Worm (Caenorhabditis elegans): ENCODE measurements around the gene Y53G8AM.6.
A peak's percentile ranks its signal among the peaks of the same experiment; 100 is the strongest.

Gene Y53G8AM.6

DNA sequence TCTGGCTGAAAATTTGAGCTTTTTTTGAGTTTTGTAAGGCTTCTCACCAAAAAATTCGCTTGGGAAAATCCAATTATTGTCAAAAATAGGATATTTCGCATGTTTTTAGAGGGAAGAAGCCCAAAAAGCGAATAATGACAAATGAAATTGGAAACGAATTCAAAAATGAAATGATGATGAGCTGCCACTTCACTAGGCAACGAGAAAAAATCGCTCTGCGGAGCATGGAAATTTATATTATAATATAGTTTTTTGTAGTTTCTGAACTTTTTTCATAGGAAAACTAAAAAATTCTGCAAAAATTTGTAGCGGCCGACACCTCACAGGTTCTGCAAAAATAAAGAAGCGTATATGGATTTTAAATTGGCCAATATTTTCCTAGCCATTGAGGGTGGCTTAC, 6.5 kb downstream of the Y53G8AM.6 start, which contains the start of gene Y53G8AL.3:
Y53G8AL.3 (minus strand) TSS at position 101 of the 400 bp plus-strand sequence.
- no peak for TF ChIP-seq jun-1 (tag; optimal IDR thresholded peaks at IDR 0.05)
- no peak for TF ChIP-seq ztf-4 (tag; optimal IDR thresholded peaks at IDR 0.05)
- no peak for TF ChIP-seq pqm-1 (tag; optimal IDR thresholded peaks at IDR 0.05)
- TF ChIP-seq nhr-237 (tag; optimal IDR thresholded peaks at IDR 0.05), result no peak
- no peak for TF ChIP-seq ztf-11 (tag; optimal IDR thresholded peaks at IDR 0.05)
- no peak for TF ChIP-seq unc-39 (tag; optimal IDR thresholded peaks at IDR 0.05)
- TF ChIP-seq nhr-23 (tag; optimal IDR thresholded peaks at IDR 0.05), result no peak
- TF ChIP-seq fkh-10 (GFP tag; optimal IDR thresholded peaks at IDR 0.05), result no peak
- no peak for TF ChIP-seq daf-12 (tag; optimal IDR thresholded peaks at IDR 0.05)
- no peak for TF ChIP-seq nhr-67 (tag; optimal IDR thresholded peaks at IDR 0.05)
- no peak for TF ChIP-seq elt-1 (tag; optimal IDR thresholded peaks at IDR 0.05)
- no peak for TF ChIP-seq hmg-11 (tag; optimal IDR thresholded peaks at IDR 0.05)
- no peak for TF ChIP-seq ceh-82 (tag; optimal IDR thresholded peaks at IDR 0.05)
- TF ChIP-seq ceh-28 (tag; optimal IDR thresholded peaks at IDR 0.05), result no peak

DNA sequence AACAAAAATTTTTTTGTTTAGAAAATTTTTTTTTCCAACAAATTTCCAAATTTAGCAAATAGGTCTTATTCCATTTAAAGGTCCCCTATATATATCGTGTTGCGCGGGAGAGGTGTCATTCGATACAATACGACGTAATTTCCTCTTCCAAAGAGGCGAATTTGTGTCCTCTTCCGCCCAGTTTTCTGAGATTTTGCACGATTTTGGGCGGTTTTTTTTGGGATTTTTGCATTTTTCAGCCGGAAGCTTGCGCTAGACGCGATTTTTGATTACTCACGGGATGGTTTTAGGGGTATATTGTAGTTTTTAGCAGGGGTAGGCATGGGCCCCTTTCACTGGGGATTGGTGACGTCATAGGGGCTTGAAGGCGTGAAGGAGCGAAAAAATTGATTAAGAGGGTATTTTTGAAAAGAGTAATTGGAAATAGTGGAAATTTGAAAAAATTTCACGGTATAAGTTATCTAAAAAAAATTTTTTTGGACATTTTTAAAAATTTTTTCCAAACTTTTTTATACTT, 8.9 kb downstream of the Y53G8AM.6 start, which contains the start of gene Y53G8AL.4:
Y53G8AL.4 (minus strand) TSS at position 51 of the 517 bp plus-strand sequence.
- no peak for TF ChIP-seq nhr-11 (tag; optimal IDR thresholded peaks at IDR 0.05)
- TF ChIP-seq jun-1 (tag; optimal IDR thresholded peaks at IDR 0.05), result no peak
- TF ChIP-seq eor-1 (tag; optimal IDR thresholded peaks at IDR 0.05), result no peak
- TF ChIP-seq ceh-16 (tag; optimal IDR thresholded peaks at IDR 0.05), result no peak
- TF ChIP-seq fkh-2 (tag; optimal IDR thresholded peaks at IDR 0.05), result no peak
- TF ChIP-seq pha-4 (tag; optimal IDR thresholded peaks at IDR 0.05), result no peak
- no peak for TF ChIP-seq unc-39 (tag; optimal IDR thresholded peaks at IDR 0.05)
- no peak for TF ChIP-seq unc-62 (GFP tag; optimal IDR thresholded peaks at IDR 0.05)
- TF ChIP-seq nhr-23 (tag; optimal IDR thresholded peaks at IDR 0.05), result no peak
- no peak for TF ChIP-seq lin-39 (tag; optimal IDR thresholded peaks at IDR 0.05)
- TF ChIP-seq nhr-237 (tag; optimal IDR thresholded peaks at IDR 0.05), result no peak
- no peak for TF ChIP-seq ama-1 (optimal IDR thresholded peaks at IDR 0.05)
- TF ChIP-seq egl-5 (tag; optimal IDR thresholded peaks at IDR 0.05), result no peak
- no peak for TF ChIP-seq nhr-25 (tag; optimal IDR thresholded peaks at IDR 0.05)
- TF ChIP-seq ceh-82 (tag; optimal IDR thresholded peaks at IDR 0.05), result no peak
- no peak for TF ChIP-seq snpc-4 (tag; optimal IDR thresholded peaks at IDR 0.05)
- no peak for TF ChIP-seq pqm-1 (tag; optimal IDR thresholded peaks at IDR 0.05)
- no peak for TF ChIP-seq nhr-67 (tag; optimal IDR thresholded peaks at IDR 0.05)
- TF ChIP-seq ztf-4 (tag; optimal IDR thresholded peaks at IDR 0.05), result no peak
- TF ChIP-seq elt-1 (tag; optimal IDR thresholded peaks at IDR 0.05), result no peak

DNA sequence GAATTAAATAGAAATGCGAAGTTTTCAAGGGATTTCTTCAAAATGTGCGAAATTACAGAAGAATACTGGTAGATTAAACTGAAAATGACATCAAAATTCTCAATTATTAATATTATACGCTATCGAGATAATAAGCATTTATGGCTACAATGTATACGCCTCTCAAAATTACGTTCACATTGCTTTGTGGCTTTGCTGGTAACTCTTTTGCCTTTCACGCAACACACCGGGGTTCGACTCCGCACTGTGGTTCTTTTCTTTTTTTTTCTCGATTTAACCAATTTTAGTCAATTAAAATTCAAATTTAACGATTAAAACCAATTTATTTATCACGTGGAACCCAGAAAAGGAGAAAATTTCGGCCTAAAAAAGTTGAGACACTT, 10.6 kb downstream of the Y53G8AM.6 start:
- TF ChIP-seq egl-5 (tag; optimal IDR thresholded peaks at IDR 0.05) (no peak), nhr-77 (tag; optimal IDR thresholded peaks at IDR 0.05) (peak; percentile 24), nhr-237 (tag; optimal IDR thresholded peaks at IDR 0.05) (no peak), elt-2 (tag; optimal IDR thresholded peaks at IDR 0.05) (peak; percentile 29), tbx-2 (tag; optimal IDR thresholded peaks at IDR 0.05) (peak; percentile 29), fkh-2 (tag; optimal IDR thresholded peaks at IDR 0.05) (no peak), lsy-12 (tag; optimal IDR thresholded peaks at IDR 0.05) (peak; percentile 49), lin-39 (tag; optimal IDR thresholded peaks at IDR 0.05) (no peak)

DNA sequence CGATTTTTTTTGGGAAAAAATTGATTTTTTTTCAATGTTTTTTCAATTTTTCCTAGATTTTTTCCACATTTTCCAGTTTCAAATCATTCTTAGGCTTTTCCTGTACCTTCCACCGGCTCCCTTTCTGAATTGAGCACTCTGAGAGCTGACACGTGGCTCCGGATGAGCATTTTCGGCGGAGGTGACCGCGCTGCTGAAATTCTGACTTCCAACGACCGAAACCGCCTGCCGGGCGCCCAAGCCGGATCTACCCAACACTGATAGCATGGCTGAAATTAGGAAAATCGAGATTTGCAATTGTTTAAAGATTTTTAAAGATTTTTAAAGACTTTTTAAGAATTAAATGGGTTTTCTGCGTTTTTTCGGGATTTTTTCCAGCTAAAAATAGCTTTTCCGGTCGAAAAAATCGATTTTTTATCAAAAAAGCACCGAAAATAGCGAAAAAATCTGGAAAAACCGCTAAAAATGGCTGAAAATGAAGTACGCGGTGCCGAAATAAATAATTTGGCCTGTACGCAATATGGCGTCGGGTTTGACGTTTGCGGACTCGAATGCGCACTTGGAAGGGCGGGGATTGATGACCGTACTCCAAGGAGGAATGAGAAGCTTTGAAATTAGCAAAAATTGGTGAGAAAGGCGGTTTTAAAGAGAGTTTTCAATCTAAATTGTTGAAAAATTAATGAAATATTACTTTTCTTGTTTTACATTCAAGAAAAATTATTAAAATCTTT, 11.1 kb downstream of the Y53G8AM.6 start, which contains the start of gene nduf-9:
nduf-9 (minus strand) TSS at position 269 of the 731 bp plus-strand sequence.
- TF ChIP-seq hmg-11 (tag; optimal IDR thresholded peaks at IDR 0.05), result peak; percentile 70
- TF ChIP-seq nhr-11 (tag; optimal IDR thresholded peaks at IDR 0.05), result no peak
- peak; percentile 79 for TF ChIP-seq nfya-1 (tag; optimal IDR thresholded peaks at IDR 0.05; ENCODE audit: insufficient read depth)
- peak; percentile 34 for TF ChIP-seq sea-2 (GFP tag; optimal IDR thresholded peaks at IDR 0.05)
- peak; percentile 47 for TF ChIP-seq lin-15B (tag; optimal IDR thresholded peaks at IDR 0.05)

DNA sequence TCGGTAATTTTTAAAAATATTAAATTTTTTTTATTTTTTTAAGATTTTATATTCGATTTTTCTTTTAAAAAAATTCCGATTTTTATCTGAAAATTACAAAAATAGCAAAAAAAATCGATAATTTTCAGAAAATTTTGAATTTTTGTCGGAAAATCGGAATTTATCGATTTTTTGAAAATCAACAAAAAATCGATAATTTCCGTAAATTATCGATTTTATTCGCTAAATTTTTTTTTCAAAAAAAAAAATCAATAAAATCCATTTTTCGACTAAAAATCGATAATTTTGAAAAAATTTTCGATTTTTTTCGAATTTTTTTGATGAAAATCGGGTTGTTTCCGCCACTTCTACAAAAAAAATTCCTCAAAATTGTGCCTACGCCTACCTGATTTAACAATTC, 17.2 kb downstream of the Y53G8AM.6 start:
- TF ChIP-seq lsy-12 (tag; optimal IDR thresholded peaks at IDR 0.05) (no peak), ceh-28 (tag; optimal IDR thresholded peaks at IDR 0.05) (peak; percentile 95)

All from whole organism, L3 larva.